Fruit fly (Drosophila melanogaster): ENCODE data around the gene laza.

Gene laza

dm6 chr3L:22460918-22461634 lies at the start of gene laza (continued):
- TF ChIP-seq Bdp1 (GFP tag; optimal IDR thresholded peaks at IDR 0.05) (no peak), ro (GFP tag; IDR thresholded peaks at IDR 0.05) (no peak), CG13296 (GFP tag; optimal IDR thresholded peaks at IDR 0.05) (no peak), CG4328 (GFP tag; optimal IDR thresholded peaks at IDR 0.05) (no peak), ssp (GFP tag; IDR thresholded peaks at IDR 0.05) (no peak), eve (GFP tag; optimal IDR thresholded peaks at IDR 0.05) (no peak), HmgD (GFP tag; optimal IDR thresholded peaks at IDR 0.05) (no peak), Kr (GFP tag; optimal IDR thresholded peaks at IDR 0.05) (no peak), CG1792 (GFP tag; optimal IDR thresholded peaks at IDR 0.05) (no peak), CG13894 (tag; optimal IDR thresholded peaks at IDR 0.05) (no peak), tx (GFP tag; optimal IDR thresholded peaks at IDR 0.05) (no peak), Atf3 (GFP tag; optimal IDR thresholded peaks at IDR 0.05) (no peak), ab (GFP tag; optimal IDR thresholded peaks at IDR 0.05) (no peak), chn (GFP tag; optimal IDR thresholded peaks at IDR 0.05) (no peak), CG10654 (GFP tag; optimal IDR thresholded peaks at IDR 0.05) (no peak), jing (GFP tag; optimal IDR thresholded peaks at IDR 0.05) (no peak), Mes4 (GFP tag; optimal IDR thresholded peaks at IDR 0.05) (no peak), MBD-R2 (GFP tag; IDR thresholded peaks at IDR 0.05) (no peak), CG18262 (tag; optimal IDR thresholded peaks at IDR 0.05) (peak; percentile 26), ac (GFP tag; optimal IDR thresholded peaks at IDR 0.05) (no peak), sd (tag; optimal IDR thresholded peaks at IDR 0.05) (no peak), ash1 (GFP tag; optimal IDR thresholded peaks at IDR 0.05) (no peak), Bgb (GFP tag; IDR thresholded peaks at IDR 0.05; ENCODE audit: partially characterized antibody) (peak; percentile 36; the same call in 1 of the 2 replicates), CG31224 (GFP tag; IDR thresholded peaks at IDR 0.05) (no peak), kay (GFP tag; optimal IDR thresholded peaks at IDR 0.05) (no peak), MESR4 (GFP tag; optimal IDR thresholded peaks at IDR 0.05) (no peak), D19A (tag; optimal IDR thresholded peaks at IDR 0.05) (no peak), CG31365 (tag; optimal IDR thresholded peaks at IDR 0.05) (no peak), CG12391 (tag; optimal IDR thresholded peaks at IDR 0.05) (peak; percentile 2), CG18476 (GFP tag; optimal IDR thresholded peaks at IDR 0.05) (no peak), CrebB (tag; optimal IDR thresholded peaks at IDR 0.05) (no peak), dysf (GFP tag; IDR thresholded peaks at IDR 0.05) (0 out of 3 replicates have a peak, but pooled peaks have one; percentile 18), wor (GFP tag; IDR thresholded peaks at IDR 0.05) (no peak), fru (optimal IDR thresholded peaks at IDR 0.05) (no peak), CG6791 (GFP tag; IDR thresholded peaks at IDR 0.05; ENCODE audit: partially characterized antibody) (no peak), Gug (GFP tag; IDR thresholded peaks at IDR 0.05) (no peak), Poxn (GFP tag; IDR thresholded peaks at IDR 0.05) (no peak), ind (GFP tag; optimal IDR thresholded peaks at IDR 0.05) (peak; percentile 14), Lhr (GFP tag; optimal IDR thresholded peaks at IDR 0.05) (no peak), pzg (GFP tag; optimal IDR thresholded peaks at IDR 0.05) (no peak), CG14014 (GFP tag; IDR thresholded peaks at IDR 0.05) (0 out of 2 replicates have a peak, but pooled peaks have one; percentile 19), Drgx (GFP tag; IDR thresholded peaks at IDR 0.05) (no peak), CG6813 (GFP tag; optimal IDR thresholded peaks at IDR 0.05) (no peak), gem (tag; optimal IDR thresholded peaks at IDR 0.05) (peak; percentile 56), D (optimal IDR thresholded peaks at IDR 0.05) (no peak), D (GFP tag; optimal IDR thresholded peaks at IDR 0.05) (no peak), CG11398 (GFP tag; optimal IDR thresholded peaks at IDR 0.05) (no peak), CG7786 (GFP tag; optimal IDR thresholded peaks at IDR 0.05) (no peak), nau (GFP tag; optimal IDR thresholded peaks at IDR 0.05) (peak; percentile 26), CG17802 (tag; optimal IDR thresholded peaks at IDR 0.05) (no peak), CG2199 (GFP tag; IDR thresholded peaks at IDR 0.05) (peak; percentile 71; the same call in 2 of the 3 replicates)
